ENCODE assay signal across 4 fruit fly cellular contexts in genomic region chr3R:6107792-6108191, dm6.
TF ChIP-seq lines count a peak whose summit lies in the region.

Gene Obp83cd, plus strand, starts transcription at chr3R:6108134.

- TF ChIP-seq CTCF in whole organism, embryonic (GFP tag; optimal IDR thresholded peaks at IDR 0.05; lab: Kevin White, UChicago) = no peak

TF ChIP-seq in whole organism, adult, 20 proteins besides CTCF, POLR2A, EP300 and RAD21:
- TF ChIP-seq CG33017 (tag; optimal IDR thresholded peaks at IDR 0.05; lab: Kevin White, UChicago) = no peak
- peak; percentile 0 for TF ChIP-seq tj (GFP tag; optimal IDR thresholded peaks at IDR 0.05; lab: Kevin White, UChicago)

TF ChIP-seq in whole organism, embryonic, 481 proteins besides CTCF, POLR2A, EP300 and RAD21:
- TF ChIP-seq CG5953 (GFP tag; IDR thresholded peaks at IDR 0.05; lab: Robert Waterston, UW) (no peak), Med (GFP tag; lab: Kevin White, UChicago) (peak; percentile 55), fd96Cb (tag; optimal IDR thresholded peaks at IDR 0.05; lab: Kevin White, UChicago) (no peak), CG2120 (GFP tag; optimal IDR thresholded peaks at IDR 0.05; lab: Kevin White, UChicago) (peak; percentile 19), cwo (GFP tag; optimal IDR thresholded peaks at IDR 0.05; lab: Kevin White, UChicago) (peak; percentile 17), Drgx (GFP tag; IDR thresholded peaks at IDR 0.05; lab: Robert Waterston, UW) (peak; percentile 45; the same call in 1 of the 2 replicates), CoRest (tag; optimal IDR thresholded peaks at IDR 0.05; lab: Kevin White, UChicago) (peak; percentile 3), CG15601 (tag; optimal IDR thresholded peaks at IDR 0.05; lab: Kevin White, UChicago) (no peak), CG15269 (tag; optimal IDR thresholded peaks at IDR 0.05; lab: Kevin White, UChicago) (peak; percentile 12), CG30403 (GFP tag; optimal IDR thresholded peaks at IDR 0.05; lab: Kevin White, UChicago) (peak; percentile 16), CG2678 (tag; optimal IDR thresholded peaks at IDR 0.05; lab: Kevin White, UChicago) (peak; percentile 44), CG7839 (tag; optimal IDR thresholded peaks at IDR 0.05; lab: Kevin White, UChicago) (peak; percentile 21), dysf (GFP tag; IDR thresholded peaks at IDR 0.05; lab: Robert Waterston, UW) (peak; percentile 32; the same call in 1 of the 3 replicates), CG11504 (tag; optimal IDR thresholded peaks at IDR 0.05; lab: Kevin White, UChicago) (peak; percentile 44), eve (GFP tag; optimal IDR thresholded peaks at IDR 0.05; lab: Kevin White, UChicago) (peak in 1 of 2 experiments; percentile 17), CG17361 (GFP tag; IDR thresholded peaks at IDR 0.05; lab: Robert Waterston, UW) (peak; percentile 40; the same call in 1 of the 3 replicates), grau (tag; optimal IDR thresholded peaks at IDR 0.05; lab: Kevin White, UChicago) (peak; percentile 25), CG14710 (tag; optimal IDR thresholded peaks at IDR 0.05; lab: Kevin White, UChicago) (no peak), gem (tag; optimal IDR thresholded peaks at IDR 0.05; lab: Kevin White, UChicago) (peak; percentile 27), unpg (GFP tag; optimal IDR thresholded peaks at IDR 0.05; lab: Kevin White, UChicago) (no peak), phol (tag; optimal IDR thresholded peaks at IDR 0.05; lab: Kevin White, UChicago) (peak; percentile 9), Hr51 (GFP tag; optimal IDR thresholded peaks at IDR 0.05; lab: Kevin White, UChicago) (peak in 1 of 2 experiments; percentile 33), row (GFP tag; IDR thresholded peaks at IDR 0.05; lab: Robert Waterston, UW) (0 out of 3 replicates have a peak, but pooled peaks have one; percentile 7), CG18599 (GFP tag; optimal IDR thresholded peaks at IDR 0.05; lab: Kevin White, UChicago) (peak; percentile 11), bab2 (GFP tag; optimal IDR thresholded peaks at IDR 0.05; lab: Kevin White, UChicago) (no peak), PHDP (tag; optimal IDR thresholded peaks at IDR 0.05; lab: Kevin White, UChicago) (peak; percentile 25), Sox102F (GFP tag; optimal IDR thresholded peaks at IDR 0.05; lab: Kevin White, UChicago) (peak; percentile 8), Meics (GFP tag; optimal IDR thresholded peaks at IDR 0.05; lab: Kevin White, UChicago) (peak; percentile 45)

TF ChIP-seq in whole organism, prepupa, 60 proteins besides CTCF, POLR2A, EP300 and RAD21 (continues in another document):
- TF ChIP-seq spab (GFP tag; optimal IDR thresholded peaks at IDR 0.05; lab: Kevin White, UChicago) (peak; percentile 13), Sox102F (GFP tag; optimal IDR thresholded peaks at IDR 0.05; lab: Kevin White, UChicago) (no peak), Hr39 (GFP tag; optimal IDR thresholded peaks at IDR 0.05; lab: Kevin White, UChicago) (no peak), CG4318 (GFP tag; optimal IDR thresholded peaks at IDR 0.05; lab: Kevin White, UChicago) (peak; percentile 23), OdsH (GFP tag; optimal IDR thresholded peaks at IDR 0.05; lab: Kevin White, UChicago) (peak; percentile 38), Sox14 (GFP tag; optimal IDR thresholded peaks at IDR 0.05; lab: Kevin White, UChicago) (peak; percentile 48), vri (GFP tag; optimal IDR thresholded peaks at IDR 0.05; lab: Kevin White, UChicago) (no peak), CG15336 (GFP tag; IDR thresholded peaks at IDR 0.05; lab: Robert Waterston, UW) (peak; percentile 48), Ets96B (tag; optimal IDR thresholded peaks at IDR 0.05; lab: Kevin White, UChicago) (peak; percentile 32), acj6 (GFP tag; optimal IDR thresholded peaks at IDR 0.05; lab: Kevin White, UChicago) (peak; percentile 31), ss (GFP tag; optimal IDR thresholded peaks at IDR 0.05; lab: Kevin White, UChicago) (no peak), topi (GFP tag; optimal IDR thresholded peaks at IDR 0.05; lab: Kevin White, UChicago) (no peak), CG10631 (GFP tag; optimal IDR thresholded peaks at IDR 0.05; lab: Kevin White, UChicago) (peak; percentile 9), fd59A (GFP tag; optimal IDR thresholded peaks at IDR 0.05; lab: Kevin White, UChicago) (no peak), CG10669 (GFP tag; optimal IDR thresholded peaks at IDR 0.05; lab: Kevin White, UChicago) (peak; percentile 42), Ets21C (GFP tag; optimal IDR thresholded peaks at IDR 0.05; lab: Kevin White, UChicago) (no peak), Sox15 (GFP tag; optimal IDR thresholded peaks at IDR 0.05; lab: Kevin White, UChicago) (no peak), dsx (GFP tag; optimal IDR thresholded peaks at IDR 0.05; lab: Kevin White, UChicago; ENCODE audit: poor library complexity, severe bottlenecking) (no peak), Eip75B (GFP tag; optimal IDR thresholded peaks at IDR 0.05; lab: Kevin White, UChicago) (peak; percentile 1), CG11902 (GFP tag; optimal IDR thresholded peaks at IDR 0.05; lab: Kevin White, UChicago) (no peak), esn (GFP tag; optimal IDR thresholded peaks at IDR 0.05; lab: Kevin White, UChicago) (no peak), Hr38 (GFP tag; optimal IDR thresholded peaks at IDR 0.05; lab: Kevin White, UChicago) (no peak), CG6808 (GFP tag; optimal IDR thresholded peaks at IDR 0.05; lab: Kevin White, UChicago) (no peak), CG34406 (GFP tag; optimal IDR thresholded peaks at IDR 0.05; lab: Kevin White, UChicago) (no peak), CG16779 (tag; optimal IDR thresholded peaks at IDR 0.05; lab: Kevin White, UChicago) (no peak), CG3919 (GFP tag; optimal IDR thresholded peaks at IDR 0.05; lab: Kevin White, UChicago) (peak; percentile 21), CG1621 (tag; optimal IDR thresholded peaks at IDR 0.05; lab: Kevin White, UChicago) (no peak), CG7368 (GFP tag; optimal IDR thresholded peaks at IDR 0.05; lab: Kevin White, UChicago) (no peak), CG6163 (GFP tag; IDR thresholded peaks at IDR 0.05; lab: Robert Waterston, UW) (peak; percentile 46; the same call in 1 of the 3 replicates), salr (GFP tag; optimal IDR thresholded peaks at IDR 0.05; lab: Kevin White, UChicago) (peak in 1 of 2 experiments; percentile 5), svp (GFP tag; lab: Kevin White, UChicago) (peak; percentile 73), fd85E (GFP tag; optimal IDR thresholded peaks at IDR 0.05; lab: Kevin White, UChicago) (no peak), lz (GFP tag; optimal IDR thresholded peaks at IDR 0.05; lab: Kevin White, UChicago) (no peak)

TF ChIP-seq in whole organism, pupa, 21 proteins besides CTCF, POLR2A, EP300 and RAD21:
- TF ChIP-seq fd96Ca (GFP tag; IDR thresholded peaks at IDR 0.05; lab: Robert Waterston, UW) (no peak), CG9948 (tag; optimal IDR thresholded peaks at IDR 0.05; lab: Kevin White, UChicago) (peak; percentile 43), rn (GFP tag; IDR thresholded peaks at IDR 0.05; lab: Robert Waterston, UW) (0 out of 2 replicates have a peak, but pooled peaks have one; percentile 15), CG13204 (GFP tag; optimal IDR thresholded peaks at IDR 0.05; lab: Kevin White, UChicago) (no peak), CG34367 (tag; optimal IDR thresholded peaks at IDR 0.05; lab: Kevin White, UChicago) (peak; percentile 5), CG12605 (GFP tag; IDR thresholded peaks at IDR 0.05; lab: Robert Waterston, UW) (no peak), EcR (GFP tag; optimal IDR thresholded peaks at IDR 0.05; lab: Kevin White, UChicago) (no peak), D1 (tag; optimal IDR thresholded peaks at IDR 0.05; lab: Kevin White, UChicago) (no peak), CG4496 (GFP tag; IDR thresholded peaks at IDR 0.05; lab: Robert Waterston, UW) (peak; percentile 70; the same call in 2 of the 3 replicates), CG32121 (GFP tag; IDR thresholded peaks at IDR 0.05; lab: Robert Waterston, UW) (peak; percentile 23; the same call in 1 of the 2 replicates), CG10348 (GFP tag; IDR thresholded peaks at IDR 0.05; lab: Robert Waterston, UW) (no peak), CG15710 (tag; optimal IDR thresholded peaks at IDR 0.05; lab: Kevin White, UChicago) (peak; percentile 16), CG8159 (tag; optimal IDR thresholded peaks at IDR 0.05; lab: Kevin White, UChicago) (peak; percentile 36), CG14655 (GFP tag; optimal IDR thresholded peaks at IDR 0.05; lab: Kevin White, UChicago) (peak; percentile 69), Snoo (tag; optimal IDR thresholded peaks at IDR 0.05; lab: Kevin White, UChicago) (no peak), CG17806 (tag; optimal IDR thresholded peaks at IDR 0.05; lab: Kevin White, UChicago) (peak; percentile 47), Ets98B (GFP tag; IDR thresholded peaks at IDR 0.05; lab: Robert Waterston, UW) (peak; percentile 46), Pif1A (GFP tag; optimal IDR thresholded peaks at IDR 0.05; lab: Kevin White, UChicago) (peak; percentile 24), Pif1B (GFP tag; optimal IDR thresholded peaks at IDR 0.05; lab: Kevin White, UChicago) (no peak), CG8301 (tag; optimal IDR thresholded peaks at IDR 0.05; lab: Kevin White, UChicago) (peak; percentile 58), gl (tag; optimal IDR thresholded peaks at IDR 0.05; lab: Kevin White, UChicago) (no peak)
